Worm (Caenorhabditis elegans): Measurements from ENCODE around the gene Y59C2A.3.

DNA sequence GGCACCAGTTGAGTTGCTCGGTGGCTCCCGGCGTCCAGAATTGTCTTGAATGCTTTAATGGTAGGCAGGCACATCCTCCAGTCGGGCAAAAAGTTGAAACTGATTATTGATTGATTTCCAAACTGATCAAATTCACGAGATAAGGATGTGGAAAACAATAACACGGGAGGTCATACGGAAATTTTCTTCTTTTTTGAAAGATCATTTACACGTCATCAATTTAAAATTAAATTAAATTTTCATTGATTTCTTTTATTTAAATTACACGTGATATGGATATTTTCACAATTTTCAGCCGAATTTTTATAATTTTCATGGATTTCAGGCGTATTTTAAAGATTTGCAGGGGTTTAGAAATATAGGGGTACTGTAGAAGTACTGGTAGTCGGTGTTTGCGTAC, 3.7 kb upstream of the Y59C2A.3 start, which contains the start of gene cbs-2:
- no peak for TF ChIP-seq D2030.7 (GFP tag; IDR thresholded peaks at IDR 0.05)
- TF ChIP-seq ceh-58 (GFP tag; IDR thresholded peaks at IDR 0.05): no peak
- TF ChIP-seq nfya-1 (tag; optimal IDR thresholded peaks at IDR 0.05; ENCODE audit: borderline replicate concordance, insufficient read depth): no peak
- TF ChIP-seq bed-1 (GFP tag; IDR thresholded peaks at IDR 0.05): no peak
- TF ChIP-seq ZK185.1 (tag; optimal IDR thresholded peaks at IDR 0.05; ENCODE audit: poor library complexity, severe bottlenecking): no peak
- TF ChIP-seq him-1 (tag; optimal IDR thresholded peaks at IDR 0.05): no peak
- TF ChIP-seq F49E8.2 (tag; optimal IDR thresholded peaks at IDR 0.05; ENCODE audit: insufficient read depth): no peak

Measured in whole organism, young adult.